Worm (Caenorhabditis elegans) whole organism, L4 larva: ENCODE measurements around the gene chup-1.

ENCODE experiments used
- T20F7.1 ChIP-seq: fragments of 200-800 bp; sonication (Bioruptor generic); optimal IDR thresholded peaks from 2 replicates; lab custom pipeline; 2018; ENCODE audit warnings: mild to moderate bottlenecking, missing genetic modification characterization, missing compliant biosample characterization
- Y5F2A.4 ChIP-seq: fragments of 200-800 bp; sonication (Bioruptor generic); optimal IDR thresholded peaks from 2 replicates; lab custom pipeline; 2018; ENCODE audit warnings: mild to moderate bottlenecking, missing genetic modification characterization, missing compliant biosample characterization
- Y75B8A.6 ChIP-seq: fragments of 200-800 bp; sonication (Bioruptor generic); IDR thresholded peaks from 2 replicates; pipeline ENCODE4 v1.3.6; 2022; ENCODE audit warnings: missing genetic modification reagents, missing genetic modification characterization, missing compliant biosample characterization
- ZK337.2 ChIP-seq: fragments of 200-800 bp; sonication (Bioruptor generic); IDR thresholded peaks from 2 replicates; pipeline ENCODE4 v1.3.6; 2022; ENCODE audit warnings: missing genetic modification reagents, missing genetic modification characterization, missing compliant biosample characterization
- aly-2 ChIP-seq: sonication (generic microtip); optimal IDR thresholded peaks from 2 replicates; lab custom pipeline; 2018; ENCODE audit warnings: missing biosample characterization, missing genetic modification characterization
- ceh-32 ChIP-seq: sonication (generic microtip); optimal IDR thresholded peaks from 2 replicates; lab custom pipeline; 2016; ENCODE audit warnings: mild to moderate bottlenecking, missing genetic modification characterization, missing compliant biosample characterization; ENCODE audit not compliant: poor library complexity
- ceh-62 ChIP-seq: sonication (generic microtip); optimal IDR thresholded peaks from 2 replicates; lab custom pipeline; 2017; ENCODE audit warnings: missing biosample characterization, missing genetic modification characterization
- ces-1 ChIP-seq: fragments of 150-350 bp; sonication (generic microtip); optimal IDR thresholded peaks from 4 replicates; lab custom pipeline; 2014; ENCODE audit warnings: missing biosample characterization, missing genetic modification reagents, missing genetic modification characterization
- ctbp-1 ChIP-seq: fragments of 200-800 bp; sonication (Bioruptor generic); IDR thresholded peaks from 2 replicates; pipeline ENCODE4 v1.3.6; 2022; ENCODE audit warnings: missing genetic modification reagents, missing genetic modification characterization, missing compliant biosample characterization
- daf-12 ChIP-seq: fragments of 150-350 bp; optimal IDR thresholded peaks from 2 replicates; lab custom pipeline; 2014; ENCODE audit warnings: missing biosample characterization, missing genetic modification reagents, missing genetic modification characterization
- daf-8 ChIP-seq: fragments of 200-800 bp; sonication (Bioruptor generic); IDR thresholded peaks from 2 replicates; pipeline ENCODE4 v1.3.6; 2022; ENCODE audit warnings: missing genetic modification characterization, missing compliant biosample characterization
- dmd-9 ChIP-seq: fragments of 200-800 bp; sonication (Bioruptor generic); IDR thresholded peaks from 2 replicates; pipeline ENCODE4 v1.3.6; 2022; ENCODE audit warnings: missing genetic modification reagents, missing genetic modification characterization, missing compliant biosample characterization
- dpl-1 ChIP-seq: fragments of 150-350 bp; optimal IDR thresholded peaks from 2 replicates; lab custom pipeline; 2014; ENCODE audit warnings: missing biosample characterization, missing genetic modification reagents, missing genetic modification characterization
- duxl-1 ChIP-seq: sonication (generic microtip); optimal IDR thresholded peaks from 2 replicates; lab custom pipeline; 2016; ENCODE audit warnings: mild to moderate bottlenecking, missing genetic modification characterization, moderate library complexity, missing compliant biosample characterization; ENCODE audit not compliant: poor library complexity
- egl-43 ChIP-seq: fragments of 200-800 bp; sonication (Bioruptor generic); IDR thresholded peaks from 2 replicates; pipeline ENCODE4 v1.3.6; 2022; ENCODE audit warnings: missing genetic modification reagents, missing genetic modification characterization, missing compliant biosample characterization
- fkh-10 ChIP-seq: fragments of 150-350 bp; optimal IDR thresholded peaks from 2 replicates; lab custom pipeline; 2014; ENCODE audit warnings: missing biosample characterization, missing genetic modification reagents, missing genetic modification characterization
- fos-1 ChIP-seq: fragments of 150-350 bp; optimal IDR thresholded peaks from 2 replicates; lab custom pipeline; 2014; ENCODE audit warnings: missing biosample characterization, missing genetic modification characterization
- gei-8 ChIP-seq: fragments of 200-800 bp; sonication (Bioruptor generic); optimal IDR thresholded peaks from 2 replicates; lab custom pipeline; 2018; ENCODE audit warnings: mild to moderate bottlenecking, missing genetic modification characterization, missing compliant biosample characterization
- hif-1 ChIP-seq, 2 experiments: sonication (generic microtip); optimal IDR thresholded peaks; 2 replicates each; lab custom pipeline; 2016 to 2017; ENCODE audit warnings: missing compliant biosample characterization in 2 of 2, missing genetic modification characterization in 2 of 2, missing genetic modification reagents in 2 of 2, missing genotype in 2 of 2, mild to moderate bottlenecking in 1 of 2
- hlh-11 ChIP-seq: fragments of 200-800 bp; sonication (Bioruptor generic); optimal IDR thresholded peaks from 2 replicates; lab custom pipeline; 2018; ENCODE audit warnings: mild to moderate bottlenecking, missing genetic modification characterization, missing compliant biosample characterization
- hmg-1.1 ChIP-seq: fragments of 200-800 bp; sonication (Bioruptor generic); IDR thresholded peaks from 2 replicates; pipeline ENCODE4 v1.3.6; 2022; ENCODE audit warnings: missing genetic modification reagents, missing genetic modification characterization, missing compliant biosample characterization
- lim-7 ChIP-seq: fragments of 200-800 bp; sonication (Bioruptor generic); IDR thresholded peaks from 2 replicates; pipeline ENCODE4 v1.3.6; 2022; ENCODE audit warnings: missing genetic modification characterization, missing compliant biosample characterization
- lin-1 ChIP-seq: fragments of 200-800 bp; sonication (Bioruptor generic); IDR thresholded peaks from 2 replicates; pipeline ENCODE4 v1.3.6; 2022; ENCODE audit warnings: missing genetic modification reagents, missing genetic modification characterization, missing compliant biosample characterization
- lin-29 ChIP-seq: fragments of 200-800 bp; sonication (Bioruptor generic); IDR thresholded peaks from 2 replicates; pipeline ENCODE4 v1.3.6; 2022; ENCODE audit warnings: missing genetic modification reagents, missing genetic modification characterization, missing compliant biosample characterization
- lin-38 ChIP-seq: fragments of 200-800 bp; sonication (Bioruptor generic); IDR thresholded peaks from 2 replicates; pipeline ENCODE4 v1.3.6; 2022; ENCODE audit warnings: missing genetic modification reagents, missing genetic modification characterization, missing compliant biosample characterization
- lsy-2 ChIP-seq, 2 experiments: fragments of 150-350 bp in 1 of 2; sonication (generic microtip) in 1 of 2; optimal IDR thresholded peaks; 2 replicates each; lab custom pipeline; 2014 to 2017; ENCODE audit warnings: missing biosample characterization in 2 of 2, missing genetic modification characterization in 2 of 2
- mdl-1 ChIP-seq, 2 experiments: fragments of 150-350 bp in 1 of 2; sonication (generic microtip) in 1 of 2; optimal IDR thresholded peaks; 2 replicates each; lab custom pipeline; 2014 to 2017; ENCODE audit warnings: missing biosample characterization in 2 of 2, missing genetic modification characterization in 2 of 2
- mdt-29 ChIP-seq: fragments of 200-800 bp; sonication (Bioruptor generic); IDR thresholded peaks from 2 replicates; pipeline ENCODE4 v1.3.6; 2022; ENCODE audit warnings: missing genetic modification reagents, missing genetic modification characterization, missing compliant biosample characterization
- mep-1 ChIP-seq: fragments of 150-350 bp; sonication (generic microtip); optimal IDR thresholded peaks from 3 replicates; lab custom pipeline; 2014; ENCODE audit warnings: missing biosample characterization, missing genetic modification characterization
- mes-2 ChIP-seq: sonication (generic microtip); optimal IDR thresholded peaks from 2 replicates; lab custom pipeline; 2016; ENCODE audit warnings: missing genotype, mild to moderate bottlenecking, missing genetic modification characterization, missing compliant biosample characterization; ENCODE audit not compliant: poor library complexity, severe bottlenecking
- nhr-10 ChIP-seq: fragments of 150-350 bp; optimal IDR thresholded peaks from 2 replicates; lab custom pipeline; 2014; ENCODE audit warnings: missing biosample characterization, missing genetic modification characterization
- nhr-11 ChIP-seq: fragments of 150-350 bp; optimal IDR thresholded peaks from 2 replicates; lab custom pipeline; 2014; ENCODE audit warnings: missing biosample characterization, missing genetic modification characterization
- nhr-111 ChIP-seq: fragments of 200-800 bp; sonication (Bioruptor generic); optimal IDR thresholded peaks from 2 replicates; lab custom pipeline; 2018; ENCODE audit warnings: mild to moderate bottlenecking, missing genetic modification characterization, missing compliant biosample characterization
- nhr-237 ChIP-seq: sonication (generic microtip); optimal IDR thresholded peaks from 2 replicates; lab custom pipeline; 2017; ENCODE audit warnings: missing biosample characterization, missing genetic modification characterization
- nhr-25 ChIP-seq: sonication (generic microtip); optimal IDR thresholded peaks from 2 replicates; lab custom pipeline; 2017; ENCODE audit warnings: missing genetic modification characterization, mild to moderate bottlenecking, missing compliant biosample characterization, antibody characterized with exemption, moderate library complexity, borderline replicate concordance; ENCODE audit not compliant: insufficient read depth
- nhr-42 ChIP-seq: fragments of 200-800 bp; sonication (Bioruptor generic); IDR thresholded peaks from 2 replicates; pipeline ENCODE4 v1.3.6; 2022; ENCODE audit warnings: missing genetic modification characterization, missing compliant biosample characterization
- nhr-48 ChIP-seq: sonication (generic microtip); optimal IDR thresholded peaks from 2 replicates; lab custom pipeline; 2016; ENCODE audit warnings: mild to moderate bottlenecking, missing genetic modification characterization, missing compliant biosample characterization
- nhr-6 ChIP-seq: fragments of 150-350 bp; optimal IDR thresholded peaks from 2 replicates; lab custom pipeline; 2014; ENCODE audit warnings: missing biosample characterization, missing genetic modification characterization
- pha-4 ChIP-seq, 2 experiments: fragments of 150-350 bp in 1 of 2; fragments of 200-800 bp in 1 of 2; sonication (Bioruptor generic) in 1 of 2; IDR thresholded peaks in 1 of 2; optimal IDR thresholded peaks in 1 of 2; 2 replicates each; pipeline versions ENCODE4 v1.3.6 to Lab custom; 2014 to 2022; ENCODE audit warnings: missing genetic modification characterization in 2 of 2, missing genetic modification reagents in 2 of 2, missing biosample characterization in 1 of 2, missing compliant biosample characterization in 1 of 2
- php-3 ChIP-seq: fragments of 200-800 bp; sonication (Bioruptor generic); IDR thresholded peaks from 2 replicates; pipeline ENCODE4 v1.3.6; 2022; ENCODE audit warnings: missing genetic modification reagents, missing genetic modification characterization, missing compliant biosample characterization
- set-16 ChIP-seq: fragments of 200-800 bp; sonication (Bioruptor generic); IDR thresholded peaks from 2 replicates; pipeline ENCODE4 v1.3.6; 2022; ENCODE audit warnings: missing genetic modification reagents, missing genetic modification characterization, missing compliant biosample characterization
- snpc-1.2 ChIP-seq: fragments of 200-800 bp; sonication (Bioruptor generic); IDR thresholded peaks from 2 replicates; pipeline ENCODE4 v1.3.6; 2022; ENCODE audit warnings: missing genetic modification reagents, missing genetic modification characterization, missing compliant biosample characterization
- spr-1 ChIP-seq: sonication (generic microtip); optimal IDR thresholded peaks from 2 replicates; lab custom pipeline; 2016; ENCODE audit warnings: mild to moderate bottlenecking, missing genetic modification characterization, missing compliant biosample characterization
- unc-130 ChIP-seq: sonication (generic microtip); optimal IDR thresholded peaks from 2 replicates; lab custom pipeline; 2016; ENCODE audit warnings: missing genetic modification reagents, missing genetic modification characterization, missing compliant biosample characterization
- unc-62 ChIP-seq, 3 experiments: fragments of 150-350 bp in 1 of 3; sonication (generic microtip); optimal IDR thresholded peaks in 2 of 3; peaks in 1 of 3; 1 replicate in 1 of 3; 2 replicates in 2 of 3; lab custom pipeline; 2014 to 2017; ENCODE audit warnings: missing biosample characterization in 3 of 3, missing genetic modification characterization in 3 of 3, missing genetic modification reagents in 3 of 3, missing genotype in 1 of 3
- zip-11 ChIP-seq: fragments of 200-800 bp; sonication (Bioruptor generic); IDR thresholded peaks from 2 replicates; pipeline ENCODE4 v1.3.6; 2022; ENCODE audit warnings: missing genetic modification characterization, missing compliant biosample characterization
- zip-2 ChIP-seq: fragments of 150-350 bp; optimal IDR thresholded peaks from 2 replicates; lab custom pipeline; 2014; ENCODE audit warnings: missing biosample characterization, missing genetic modification characterization
- ztf-11 ChIP-seq: fragments of 150-350 bp; optimal IDR thresholded peaks from 2 replicates; lab custom pipeline; 2014; ENCODE audit warnings: missing biosample characterization, missing genetic modification characterization
- ztf-7 ChIP-seq: fragments of 150-350 bp; optimal IDR thresholded peaks from 2 replicates; lab custom pipeline; 2014; ENCODE audit warnings: missing biosample characterization, missing genetic modification characterization

chup-1 gene

DNA sequence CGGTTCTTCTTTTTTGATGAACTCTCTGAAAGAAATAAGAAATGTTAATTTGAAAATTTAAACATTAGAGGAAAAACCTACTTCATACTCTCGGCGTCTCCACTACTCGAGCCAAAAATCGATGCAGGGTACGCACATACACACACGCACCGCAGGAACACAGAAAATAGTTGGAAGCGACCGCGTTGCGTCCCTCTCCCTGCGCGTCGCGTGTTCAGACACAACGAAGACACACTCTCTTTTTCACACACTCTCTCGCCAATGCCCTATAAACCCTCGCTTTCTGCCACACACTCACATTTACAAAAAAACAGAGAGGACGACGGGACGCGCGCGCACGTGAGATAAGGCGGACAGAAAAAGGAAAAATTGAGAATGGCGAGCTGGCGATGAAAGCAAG is 18.9 kb downstream of the chup-1 start, which contains the start of gene R04E5.9 (continued):
- no peak for TF ChIP-seq nhr-237 (tag; lab: Kevin White, UChicago)
- peak; percentile 31 for TF ChIP-seq gei-8 (GFP tag; lab: Kevin White, UChicago)
- no peak for TF ChIP-seq dmd-9 (GFP tag; lab: Robert Waterston, UW)
- TF ChIP-seq ztf-11 = no peak
- peak; percentile 89 for TF ChIP-seq hmg-1.1
- peak; percentile 70 to 84 for TF ChIP-seq lsy-2 (tag; optimal IDR thresholded peaks at IDR 0.05; lab: Kevin White, UChicago)
- no peak for TF ChIP-seq mdt-29 (GFP tag; lab: Robert Waterston, UW)
- TF ChIP-seq Y75B8A.6 (GFP tag; lab: Robert Waterston, UW) = no peak
- TF ChIP-seq nhr-48 (tag; lab: Kevin White, UChicago) = peak; percentile 81
- no peak for TF ChIP-seq snpc-1.2 (GFP tag; lab: Robert Waterston, UW)
- no peak for TF ChIP-seq fos-1 (tag; lab: Kevin White, UChicago)
- peak; percentile 65; the same call in 1 of the 2 replicates for TF ChIP-seq lin-1
- TF ChIP-seq nhr-10 (tag; lab: Kevin White, UChicago) = peak; percentile 21
- TF ChIP-seq lim-7 (GFP tag; lab: Robert Waterston, UW) = no peak
- peak in 1 of 2 experiments; percentile 99 for TF ChIP-seq unc-62 (GFP tag; optimal IDR thresholded peaks at IDR 0.05 in 1 of 2; lab: Kevin White, UChicago)
- TF ChIP-seq unc-62 (tag; optimal IDR thresholded peaks at IDR 0.05; lab: Kevin White, UChicago) = no peak
- peak; percentile 90 for TF ChIP-seq fkh-10 (GFP tag; lab: Kevin White, UChicago)
- no peak for TF ChIP-seq daf-12 (tag; lab: Kevin White, UChicago)
- peak; percentile 96 for TF ChIP-seq hlh-11
- no peak for TF ChIP-seq ZK337.2 (GFP tag; lab: Robert Waterston, UW)
- TF ChIP-seq Y5F2A.4 (GFP tag; lab: Kevin White, UChicago) = no peak
- no peak for TF ChIP-seq lin-29 (GFP tag; lab: Robert Waterston, UW)
- no peak for TF ChIP-seq ceh-62 (tag; lab: Kevin White, UChicago)
- TF ChIP-seq mdl-1 (tag; optimal IDR thresholded peaks at IDR 0.05; lab: Kevin White, UChicago) = peak; percentile 87 to 99
- peak; percentile 85 for TF ChIP-seq egl-43 (GFP tag; lab: Robert Waterston, UW)
- peak; percentile 92 for TF ChIP-seq nhr-11
- TF ChIP-seq nhr-111 = no peak
- peak; percentile 58; the same call in 1 of the 2 replicates for TF ChIP-seq pha-4 (GFP tag; IDR thresholded peaks at IDR 0.05; lab: Robert Waterston, UW)
- peak; percentile 33 for TF ChIP-seq pha-4 (tag; optimal IDR thresholded peaks at IDR 0.05; lab: Kevin White, UChicago)
- TF ChIP-seq mep-1 (tag; lab: Kevin White, UChicago) = peak; percentile 94
- peak; percentile 70 for TF ChIP-seq set-16 (GFP tag; lab: Robert Waterston, UW)
- no peak for TF ChIP-seq zip-11 (GFP tag; lab: Robert Waterston, UW)
- peak; percentile 57; the same call in 1 of the 2 replicates for TF ChIP-seq lin-38 (GFP tag; lab: Robert Waterston, UW)
- no peak for TF ChIP-seq aly-2 (tag; lab: Kevin White, UChicago)
- TF ChIP-seq php-3 = peak; percentile 74; the same call in 1 of the 2 replicates
- TF ChIP-seq duxl-1 (tag; lab: Kevin White, UChicago) = peak; percentile 46
- TF ChIP-seq nhr-6 (tag; lab: Kevin White, UChicago) = peak; percentile 5
- no peak for TF ChIP-seq daf-8 (GFP tag; lab: Robert Waterston, UW)
- TF ChIP-seq spr-1 (tag; lab: Kevin White, UChicago) = peak; percentile 23
- TF ChIP-seq hif-1 (tag; optimal IDR thresholded peaks at IDR 0.05; lab: Kevin White, UChicago) = peak; percentile 24 to 89
- peak; percentile 42 for TF ChIP-seq ztf-7 (tag; lab: Kevin White, UChicago)
- TF ChIP-seq unc-130 = no peak
- peak; percentile 47; the same call in 1 of the 2 replicates for TF ChIP-seq nhr-42 (GFP tag; lab: Robert Waterston, UW)
- peak; percentile 78 for TF ChIP-seq mes-2
- TF ChIP-seq ces-1 = no peak
- TF ChIP-seq zip-2 (tag; lab: Kevin White, UChicago) = no peak
- TF ChIP-seq ctbp-1 (GFP tag; lab: Robert Waterston, UW) = peak; percentile 80
- TF ChIP-seq dpl-1 = peak; percentile 49
- peak; percentile 74 for TF ChIP-seq nhr-25 (tag; lab: Kevin White, UChicago)
- peak; percentile 72 for TF ChIP-seq T20F7.1 (GFP tag; lab: Kevin White, UChicago)
- TF ChIP-seq ceh-32 (tag; lab: Kevin White, UChicago) = no peak
